Worm (Caenorhabditis elegans) whole organism, early embryonic: Measurements from ENCODE around the gene Y48B6A.10.

Experiments
- B0310.2 ChIP-seq: sonication (generic microtip); optimal IDR thresholded peaks from 2 replicates; lab custom pipeline; 2016; ENCODE audit warnings: mild to moderate bottlenecking, missing genetic modification characterization, missing compliant biosample characterization
- aly-1 ChIP-seq: sonication (generic microtip); optimal IDR thresholded peaks from 2 replicates; lab custom pipeline; 2016; ENCODE audit warnings: missing genetic modification characterization, missing compliant biosample characterization
- ama-1 ChIP-seq: fragments of 150-350 bp; optimal IDR thresholded peaks from 2 replicates; lab custom pipeline; 2014
- ceh-13 ChIP-seq: fragments of 200-800 bp; sonication (Bioruptor generic); optimal IDR thresholded peaks from 2 replicates; lab custom pipeline; 2018; ENCODE audit warnings: mild to moderate bottlenecking, missing genetic modification characterization, missing compliant biosample characterization
- ceh-36 ChIP-seq: sonication (generic microtip); optimal IDR thresholded peaks from 2 replicates; lab custom pipeline; 2016; ENCODE audit warnings: missing genetic modification characterization, inconsistent platforms, missing compliant biosample characterization
- hmbx-1 ChIP-seq: sonication (generic microtip); optimal IDR thresholded peaks from 2 replicates; lab custom pipeline; 2016; ENCODE audit warnings: mild to moderate bottlenecking, missing genetic modification characterization, missing compliant biosample characterization
- pes-1 ChIP-seq: fragments of 200-800 bp; sonication (Bioruptor generic); IDR thresholded peaks from 2 replicates; pipeline ENCODE4 v1.3.6; 2022; ENCODE audit warnings: missing genetic modification reagents, missing genetic modification characterization, missing compliant biosample characterization
- scrt-1 ChIP-seq: fragments of 200-800 bp; sonication (Bioruptor generic); IDR thresholded peaks from 2 replicates; pipeline ENCODE4 v1.3.6; 2022; ENCODE audit warnings: missing genetic modification characterization, missing compliant biosample characterization
- sea-1 ChIP-seq: fragments of 200-800 bp; sonication (Bioruptor generic); conservative IDR thresholded peaks from 2 replicates; pipeline ENCODE4 v1.3.6; 2022; ENCODE audit warnings: missing genetic modification characterization, missing compliant biosample characterization
- tbx-37 ChIP-seq: fragments of 200-800 bp; sonication (Bioruptor generic); conservative IDR thresholded peaks from 2 replicates; pipeline ENCODE4 v1.3.6; 2022; ENCODE audit warnings: missing genetic modification reagents, missing genetic modification characterization, missing compliant biosample characterization

ce11 chrII:14256779-14257178, 42.6 kb downstream of the Y48B6A.10 start, which contains the start of gene Y54G11A.19:
- TF ChIP-seq hmbx-1 (no peak), ama-1 (no peak), aly-1 (tag; lab: Kevin White, UChicago) (no peak), scrt-1 (GFP tag; lab: Robert Waterston, UW) (no peak), ceh-13 (GFP tag; lab: Kevin White, UChicago) (no peak), ceh-36 (tag; lab: Kevin White, UChicago) (no peak), sea-1 (GFP tag; lab: Robert Waterston, UW) (no peak), tbx-37 (no peak), B0310.2 (tag; lab: Kevin White, UChicago) (no peak), pes-1 (GFP tag; lab: Robert Waterston, UW) (no peak)
